Worm (Caenorhabditis elegans) whole organism, L4 larva: ENCODE results near the gene W04G3.13.

Experiments
- F10B5.3 ChIP-seq: sonication (generic microtip); optimal IDR thresholded peaks from 2 replicates; lab custom pipeline; 2016; ENCODE audit warnings: mild to moderate bottlenecking, missing genetic modification characterization, missing compliant biosample characterization
- hif-1 ChIP-seq, 2 experiments: sonication (generic microtip); optimal IDR thresholded peaks; 2 replicates each; lab custom pipeline; 2016 to 2017; ENCODE audit warnings: missing compliant biosample characterization in 2 of 2, missing genetic modification characterization in 2 of 2, missing genetic modification reagents in 2 of 2, missing genotype in 2 of 2, mild to moderate bottlenecking in 1 of 2
- hmg-1.1 ChIP-seq: fragments of 200-800 bp; sonication (Bioruptor generic); IDR thresholded peaks from 2 replicates; pipeline ENCODE4 v1.3.6; 2022; ENCODE audit warnings: missing genetic modification reagents, missing genetic modification characterization, missing compliant biosample characterization
- mep-1 ChIP-seq: fragments of 150-350 bp; sonication (generic microtip); optimal IDR thresholded peaks from 3 replicates; lab custom pipeline; 2014; ENCODE audit warnings: missing biosample characterization, missing genetic modification characterization
- sdz-12 ChIP-seq: fragments of 200-800 bp; sonication (Bioruptor generic); optimal IDR thresholded peaks from 2 replicates; lab custom pipeline; 2018; ENCODE audit warnings: mild to moderate bottlenecking, missing genetic modification characterization, missing compliant biosample characterization
- unc-130 ChIP-seq: sonication (generic microtip); optimal IDR thresholded peaks from 2 replicates; lab custom pipeline; 2016; ENCODE audit warnings: missing genetic modification reagents, missing genetic modification characterization, missing compliant biosample characterization
- unc-62 ChIP-seq, 3 experiments: fragments of 150-350 bp in 1 of 3; sonication (generic microtip); optimal IDR thresholded peaks in 2 of 3; peaks in 1 of 3; 1 replicate in 1 of 3; 2 replicates in 2 of 3; lab custom pipeline; 2014 to 2017; ENCODE audit warnings: missing biosample characterization in 3 of 3, missing genetic modification characterization in 3 of 3, missing genetic modification reagents in 3 of 3, missing genotype in 1 of 3

DNA sequence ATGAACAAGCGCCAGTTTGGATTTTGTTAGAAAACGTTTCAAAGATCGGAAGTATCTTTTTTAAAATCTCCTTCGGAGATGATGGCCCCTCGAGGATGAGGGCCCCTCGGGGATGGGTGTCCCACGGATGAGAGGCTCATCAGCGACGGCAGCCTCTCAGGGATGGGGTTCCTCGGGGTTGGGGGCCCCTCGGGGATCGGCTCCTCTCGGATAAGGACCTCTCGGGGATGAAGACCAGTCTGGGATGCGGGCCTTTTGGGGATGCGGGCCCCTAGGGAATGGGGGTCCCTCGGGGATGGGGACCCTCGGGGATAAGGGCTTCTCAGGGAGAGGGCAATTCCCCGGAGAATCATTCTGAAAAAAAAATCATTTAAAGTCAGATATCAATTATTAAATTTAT lies 29.2 kb downstream of the W04G3.13 start:
- no peak for TF ChIP-seq hmg-1.1 (GFP tag; lab: Robert Waterston, UW)
- no peak for TF ChIP-seq hif-1 (tag; optimal IDR thresholded peaks at IDR 0.05; lab: Kevin White, UChicago)
- TF ChIP-seq mep-1 (tag; lab: Kevin White, UChicago): no peak
- no peak for TF ChIP-seq unc-62 (GFP tag; optimal IDR thresholded peaks at IDR 0.05 in 1 of 2; lab: Kevin White, UChicago)
- TF ChIP-seq unc-62 (tag; optimal IDR thresholded peaks at IDR 0.05; lab: Kevin White, UChicago): no peak
- TF ChIP-seq unc-130 (GFP tag; lab: Kevin White, UChicago): no peak
- no peak for TF ChIP-seq F10B5.3
- TF ChIP-seq sdz-12 (GFP tag; lab: Kevin White, UChicago): no peak
